Worm (Caenorhabditis elegans) whole organism, midembryonic: ENCODE measurements around the gene F14H12.6.
"Not testable (repeated sequence)": the region's sequence is repeated elsewhere in the genome, so short reads cannot be mapped to it uniquely, and the experiment has no call there.

Experiments
- T22C8.4 ChIP-seq: fragments of 200-800 bp; sonication (Bioruptor generic); IDR thresholded peaks from 2 replicates; pipeline ENCODE4 v1.3.6; 2022; ENCODE audit warnings: missing genetic modification characterization, missing compliant biosample characterization
- cog-1 ChIP-seq: sonication (generic microtip); optimal IDR thresholded peaks from 2 replicates; lab custom pipeline; 2016; ENCODE audit warnings: missing genetic modification characterization, missing compliant biosample characterization
- flt-1 ChIP-seq: fragments of 200-800 bp; sonication (Bioruptor generic); IDR thresholded peaks from 2 replicates; pipeline ENCODE4 v1.3.6; 2022; ENCODE audit warnings: missing genetic modification characterization, missing compliant biosample characterization
- klf-2 ChIP-seq: fragments of 200-800 bp; sonication (Bioruptor generic); conservative IDR thresholded peaks from 2 replicates; pipeline ENCODE4 v1.3.6; 2022; ENCODE audit warnings: missing genetic modification reagents, missing genetic modification characterization, missing compliant biosample characterization
- med-1 ChIP-seq: sonication (generic microtip); optimal IDR thresholded peaks from 2 replicates; lab custom pipeline; 2017; ENCODE audit warnings: missing genetic modification characterization, mild to moderate bottlenecking, missing compliant biosample characterization, antibody characterized with exemption, missing genetic modification reagents; ENCODE audit not compliant: insufficient read depth
- ref-1 ChIP-seq: fragments of 200-800 bp; sonication (Bioruptor generic); conservative IDR thresholded peaks from 2 replicates; pipeline ENCODE4 v1.3.6; 2022; ENCODE audit warnings: missing genetic modification reagents, missing genetic modification characterization, missing compliant biosample characterization
- tab-1 ChIP-seq: fragments of 200-800 bp; sonication (Bioruptor generic); IDR thresholded peaks from 2 replicates; pipeline ENCODE4 v1.3.6; 2022; ENCODE audit warnings: missing genetic modification characterization, missing compliant biosample characterization
- ztf-23 ChIP-seq: fragments of 200-800 bp; sonication (Bioruptor generic); IDR thresholded peaks from 2 replicates; pipeline ENCODE4 v1.3.6; 2022; ENCODE audit warnings: missing genetic modification reagents, missing genetic modification characterization, missing compliant biosample characterization
- ztf-29 ChIP-seq: fragments of 200-800 bp; sonication (Bioruptor generic); IDR thresholded peaks from 2 replicates; pipeline ENCODE4 v1.3.6; 2022; ENCODE audit warnings: missing genetic modification reagents, missing genetic modification characterization, missing compliant biosample characterization

The F14H12.6 gene

DNA sequence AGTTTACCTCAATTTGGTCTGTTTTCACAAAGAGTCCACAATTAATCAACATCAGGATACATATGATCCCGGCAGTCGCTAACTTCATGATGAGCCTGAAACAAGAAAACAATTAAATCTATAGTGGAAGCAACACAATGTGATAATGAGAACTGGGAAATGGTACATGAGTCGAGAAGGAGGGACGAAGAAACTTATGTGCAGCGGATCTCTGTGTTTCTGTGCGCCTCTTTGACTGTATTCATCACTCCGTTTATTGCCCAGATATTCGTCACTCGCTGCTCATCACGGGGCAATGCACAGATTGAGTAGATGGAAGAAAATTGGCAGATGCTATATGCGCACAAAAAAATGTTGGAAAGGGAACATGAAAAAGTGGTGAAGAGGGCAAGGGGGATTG is 8.9 kb upstream of the F14H12.6 start, which contains the start of gene R160.3:
Gene R160.3, minus strand, starts transcription at position 101 of the 400 bp plus-strand sequence.
- no peak for TF ChIP-seq klf-2
- TF ChIP-seq ztf-29 (GFP tag; lab: Robert Waterston, UW) = no peak
- no peak for TF ChIP-seq ztf-23 (GFP tag; lab: Robert Waterston, UW)
- TF ChIP-seq T22C8.4 (GFP tag; lab: Robert Waterston, UW) = no peak
- no peak for TF ChIP-seq med-1 (GFP tag; lab: Kevin White, UChicago)
- no peak for TF ChIP-seq cog-1 (tag; lab: Kevin White, UChicago)
- no peak for TF ChIP-seq flt-1 (GFP tag; lab: Robert Waterston, UW)
- no peak for TF ChIP-seq ref-1
- no peak for TF ChIP-seq tab-1

DNA sequence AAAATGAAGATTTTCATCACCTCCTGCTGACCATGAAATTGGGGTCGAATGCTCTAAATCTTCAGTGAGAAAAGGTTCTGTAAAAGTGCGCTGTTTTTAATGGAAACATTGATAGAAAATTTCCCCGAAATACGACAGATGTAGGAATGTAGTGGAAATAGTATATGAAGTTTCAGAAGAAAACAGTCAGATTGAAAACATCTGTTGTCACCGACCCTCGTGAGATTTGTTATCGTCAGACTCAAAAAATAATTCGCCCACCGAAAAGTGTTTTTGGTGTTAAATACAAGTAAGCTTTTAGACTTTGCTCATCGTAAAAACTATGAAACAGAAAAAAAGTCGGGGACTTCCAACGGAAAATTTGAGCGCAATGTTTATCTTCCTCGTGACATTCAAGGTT is 7.5 kb upstream of the F14H12.6 start, which contains the start of gene F14H12.8:
Gene F14H12.8, minus strand, starts transcription at position 101 of the 400 bp plus-strand sequence.
- no peak for TF ChIP-seq med-1 (GFP tag; lab: Kevin White, UChicago)

DNA sequence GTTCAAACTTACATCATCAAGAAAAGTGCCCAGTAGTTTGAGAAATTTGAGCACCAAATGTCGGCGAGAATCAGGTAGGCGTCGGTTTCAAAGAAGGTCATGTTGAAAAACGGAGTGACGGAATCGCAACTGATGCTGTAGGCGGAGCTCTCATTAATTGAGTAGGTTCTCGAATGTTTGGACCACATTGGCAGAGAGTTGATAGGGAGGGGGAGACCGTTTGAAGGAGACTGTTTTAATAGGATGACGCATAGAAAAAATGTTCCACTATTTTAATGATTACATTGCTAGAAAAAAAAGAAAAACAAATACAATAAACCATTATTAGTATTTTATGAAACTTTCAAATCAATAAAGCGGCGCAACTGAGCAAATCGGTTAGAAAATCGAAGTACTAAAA is 5.8 kb upstream of the F14H12.6 start, which contains the start of gene F14H12.17:
Gene F14H12.17, minus strand, starts transcription at position 101 of the 400 bp plus-strand sequence.
- TF ChIP-seq tab-1 (no peak), ztf-23 (GFP tag; lab: Robert Waterston, UW) (no peak), flt-1 (GFP tag; lab: Robert Waterston, UW) (no peak), med-1 (GFP tag; lab: Kevin White, UChicago) (no peak), T22C8.4 (GFP tag; lab: Robert Waterston, UW) (no peak), ztf-29 (GFP tag; lab: Robert Waterston, UW) (no peak), ref-1 (no peak), cog-1 (tag; lab: Kevin White, UChicago) (no peak), klf-2 (no peak)

DNA sequence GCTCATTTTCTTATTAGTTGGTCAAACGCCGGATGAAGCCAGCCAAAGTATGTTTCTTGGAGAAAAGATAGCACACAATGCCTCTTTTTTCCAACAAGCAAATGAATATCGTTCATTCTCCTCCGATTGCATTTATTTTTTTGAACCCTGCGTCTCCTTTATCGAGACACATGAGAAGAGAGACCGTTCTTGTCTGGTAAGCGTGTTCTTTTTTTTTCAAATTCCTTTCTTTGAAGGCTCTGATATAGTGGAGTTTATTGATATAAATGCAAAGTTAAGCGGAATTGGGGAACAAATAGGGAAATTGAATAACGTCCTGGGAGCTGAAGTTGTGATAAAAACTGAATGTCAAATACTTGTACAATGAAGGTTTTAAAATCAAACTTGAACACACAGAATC is 5.2 kb upstream of the F14H12.6 start, which contains the start of gene F14H12.7:
Gene F14H12.7, minus strand, starts transcription at position 101 of the 400 bp plus-strand sequence.
- TF ChIP-seq cog-1 (tag; lab: Kevin White, UChicago) (no peak), T22C8.4 (GFP tag; lab: Robert Waterston, UW) (no peak), ref-1 (no peak), ztf-29 (GFP tag; lab: Robert Waterston, UW) (no peak), flt-1 (GFP tag; lab: Robert Waterston, UW) (no peak), klf-2 (no peak), med-1 (GFP tag; lab: Kevin White, UChicago) (no peak), ztf-23 (GFP tag; lab: Robert Waterston, UW) (no peak), tab-1 (no peak)

DNA sequence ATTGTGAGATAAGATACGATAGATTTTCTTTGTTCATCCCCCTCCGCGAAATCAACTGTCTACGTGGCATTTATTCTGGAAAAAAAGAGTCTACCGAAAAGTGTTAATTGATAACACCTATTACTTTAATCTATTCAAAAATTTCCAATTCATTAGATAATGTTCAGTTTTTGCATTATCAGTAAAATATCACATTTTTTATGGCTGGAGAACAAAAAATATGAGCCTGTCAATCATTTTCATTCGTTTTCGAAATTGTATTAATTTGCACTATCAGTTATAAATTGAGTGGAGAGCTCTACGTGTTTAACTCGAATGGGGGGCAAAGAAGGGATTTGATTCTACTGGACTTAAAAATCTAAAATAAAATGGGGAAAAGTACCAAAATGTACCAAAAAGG is 1.7 kb upstream of the F14H12.6 start:
- TF ChIP-seq klf-2 = no peak

DNA sequence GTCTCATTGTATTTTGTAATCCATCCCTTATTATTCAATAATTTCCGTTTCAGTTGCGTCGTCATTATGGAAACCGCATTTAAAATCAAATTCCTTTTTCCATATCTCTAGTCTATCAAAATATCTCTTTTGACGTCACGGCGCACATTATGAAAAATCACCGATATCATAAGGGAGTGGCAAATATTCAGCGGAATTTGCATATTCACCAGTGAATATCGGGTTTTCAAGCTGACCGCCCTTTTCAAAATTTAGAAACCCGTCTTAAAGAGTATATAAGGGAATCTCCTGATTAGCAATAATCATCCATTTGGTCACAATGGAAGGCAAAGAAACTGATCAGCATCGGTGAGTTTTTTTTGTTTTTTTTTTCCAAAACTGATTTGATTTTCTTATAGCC is 4.0 kb downstream of the F14H12.6 start, which contains the start of gene col-165:
Gene col-165, plus strand, starts transcription at position 301 of the 400 bp plus-strand sequence.
- no peak for TF ChIP-seq cog-1 (tag; lab: Kevin White, UChicago)
- no peak for TF ChIP-seq T22C8.4 (GFP tag; lab: Robert Waterston, UW)
- TF ChIP-seq klf-2 = no peak
- no peak for TF ChIP-seq tab-1
- no peak for TF ChIP-seq flt-1 (GFP tag; lab: Robert Waterston, UW)
- no peak for TF ChIP-seq ztf-29 (GFP tag; lab: Robert Waterston, UW)
- TF ChIP-seq ztf-23 (GFP tag; lab: Robert Waterston, UW) = no peak
- TF ChIP-seq med-1 (GFP tag; lab: Kevin White, UChicago) = no peak
- TF ChIP-seq ref-1 = no peak

DNA sequence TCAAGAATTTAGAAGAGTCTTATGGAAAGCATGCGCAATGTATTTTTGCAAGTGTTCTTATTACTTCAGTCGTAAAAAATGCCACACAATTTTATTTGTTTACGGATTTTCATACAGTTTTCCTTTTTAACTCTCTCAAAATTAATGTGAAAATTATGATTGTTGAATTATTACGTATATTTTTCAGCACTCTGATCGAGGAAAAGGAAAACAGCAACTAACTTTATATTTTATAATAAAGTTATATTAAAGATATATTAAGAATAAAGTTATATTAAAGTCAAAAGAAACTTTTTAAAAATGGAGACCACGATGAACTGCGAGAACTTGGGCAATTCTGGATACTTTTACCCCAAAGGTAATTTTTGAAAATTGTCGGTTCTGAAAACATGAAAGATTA is 7.2 kb downstream of the F14H12.6 start, which contains the start of gene F14H12.2:
Gene F14H12.2, plus strand, starts transcription at position 301 of the 400 bp plus-strand sequence.
- TF ChIP-seq ref-1 (no peak), ztf-29 (GFP tag; lab: Robert Waterston, UW) (no peak), cog-1 (tag; lab: Kevin White, UChicago) (no peak)

DNA sequence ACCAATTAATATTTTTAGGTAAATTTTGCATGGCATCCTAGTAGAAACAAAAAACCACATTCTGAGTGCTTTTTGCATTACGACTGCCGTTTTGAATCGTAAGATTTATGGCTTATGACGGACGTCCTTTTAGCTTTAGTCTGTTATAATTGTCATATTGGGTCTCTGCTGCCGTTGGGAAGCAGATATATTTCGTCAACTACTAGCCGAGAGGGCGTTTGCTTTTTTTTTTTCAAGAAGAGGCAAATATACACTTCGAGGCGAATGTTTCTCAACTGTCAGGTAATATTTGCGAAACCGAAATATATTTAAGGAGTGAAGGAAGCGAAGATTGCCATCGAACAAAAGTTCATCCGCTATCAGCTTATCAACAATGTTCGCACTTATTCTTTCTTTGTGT is 13.5 kb downstream of the F14H12.6 start, which contains the start of gene F14H12.3:
Gene F14H12.3, plus strand, starts transcription at position 301 of the 400 bp plus-strand sequence.
- TF ChIP-seq ref-1 (no peak), klf-2 (no peak), T22C8.4 (GFP tag; lab: Robert Waterston, UW) (no peak), flt-1 (GFP tag; lab: Robert Waterston, UW) (no peak), tab-1 (no peak), med-1 (GFP tag; lab: Kevin White, UChicago) (no peak), ztf-29 (GFP tag; lab: Robert Waterston, UW) (no peak), cog-1 (tag; lab: Kevin White, UChicago) (no peak), ztf-23 (GFP tag; lab: Robert Waterston, UW) (no peak)

DNA sequence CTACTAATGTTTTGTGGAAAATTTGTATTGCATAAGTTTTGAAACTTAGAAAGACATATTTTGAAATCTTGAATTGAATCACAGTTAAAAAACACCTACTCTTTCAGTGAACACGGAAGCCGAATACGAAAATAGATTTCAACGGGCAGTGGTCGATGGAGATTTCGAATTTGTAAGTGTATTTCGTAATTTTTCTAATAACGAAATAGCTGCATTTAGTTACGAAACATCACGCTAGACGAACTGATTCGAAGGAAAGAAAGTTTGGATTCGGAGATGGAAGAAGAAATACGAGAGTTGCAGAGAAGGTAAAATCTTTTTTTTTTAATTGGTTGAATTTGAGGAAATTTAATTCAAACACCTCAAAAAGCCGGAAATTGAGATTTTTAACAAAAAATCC is 14.6 kb downstream of the F14H12.6 start:
- TF ChIP-seq cog-1 (tag; lab: Kevin White, UChicago) (no peak), ztf-23 (GFP tag; lab: Robert Waterston, UW) (no peak), ref-1 (no peak), med-1 (GFP tag; lab: Kevin White, UChicago) (no peak), tab-1 (no peak), flt-1 (GFP tag; lab: Robert Waterston, UW) (no peak), klf-2 (no peak), ztf-29 (GFP tag; lab: Robert Waterston, UW) (no peak), T22C8.4 (GFP tag; lab: Robert Waterston, UW) (no peak)

DNA sequence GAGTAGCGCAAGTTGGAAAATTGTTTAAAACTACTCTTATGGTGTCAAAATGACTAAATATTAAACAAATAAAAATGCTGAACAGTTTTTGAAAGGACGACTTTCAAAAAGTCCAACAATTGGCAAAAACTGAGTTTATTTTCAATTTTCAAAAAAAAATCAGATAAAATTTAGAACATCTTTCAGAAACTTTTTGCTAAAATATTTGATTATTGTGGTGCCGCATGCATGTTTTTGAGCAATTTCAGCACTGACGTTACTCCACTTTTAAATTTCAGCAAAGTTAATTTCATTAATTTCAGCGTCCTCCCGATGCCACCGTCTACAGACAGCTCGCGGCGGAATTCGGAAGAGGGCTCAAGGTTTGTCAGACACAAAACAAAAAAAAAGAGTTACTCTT is 18.0 kb downstream of the F14H12.6 start, which contains the start of gene cst-1:
Gene cst-1, plus strand, starts transcription at position 301 of the 400 bp plus-strand sequence.
- not testable (repeated sequence) for TF ChIP-seq cog-1 (tag; lab: Kevin White, UChicago); klf-2; flt-1 (GFP tag; lab: Robert Waterston, UW)
